Worm (Caenorhabditis elegans): ENCODE data around the gene sri-53.

Gene sri-53

DNA sequence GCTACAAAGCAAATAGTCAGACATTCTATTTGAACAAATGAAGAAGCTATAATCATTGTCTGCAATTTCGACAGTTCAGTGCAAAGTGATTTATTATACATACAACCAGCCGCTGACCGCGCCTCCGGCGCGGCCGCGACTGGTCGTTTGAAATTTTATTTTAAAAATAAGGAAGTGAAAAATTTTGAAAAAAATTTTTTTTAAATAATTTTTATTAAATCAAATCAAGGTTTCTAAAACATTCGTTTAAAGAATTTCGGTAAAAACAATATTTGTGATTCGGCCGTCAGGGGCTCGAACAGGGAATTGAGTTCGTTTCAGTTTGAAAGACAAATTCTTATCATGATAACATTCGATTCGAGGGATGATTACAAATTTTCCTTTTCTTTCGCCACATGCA is 30.2 kb downstream of the sri-53 start, which contains the start of gene Y27F2A.10:
TSS of gene Y27F2A.10 (minus strand) at position 101 of the 400 bp plus-strand sequence.
- TF ChIP-seq nhr-41 (GFP tag; IDR thresholded peaks at IDR 0.05) (no peak), pqm-1 (tag; optimal IDR thresholded peaks at IDR 0.05) (no peak), Y48G9A.11 (GFP tag; IDR thresholded peaks at IDR 0.05) (no peak), nhr-6 (tag; optimal IDR thresholded peaks at IDR 0.05) (no peak), ZK337.2 (GFP tag; IDR thresholded peaks at IDR 0.05) (no peak), aly-2 (tag; optimal IDR thresholded peaks at IDR 0.05) (no peak), daf-16 (GFP tag; optimal IDR thresholded peaks at IDR 0.05) (no peak), daf-16 (tag; optimal IDR thresholded peaks at IDR 0.05) (no peak), F26F4.8 (GFP tag; conservative IDR thresholded peaks at IDR 0.05) (no peak), zfp-2 (tag; optimal IDR thresholded peaks at IDR 0.05) (no peak), mxl-3 (GFP tag; optimal IDR thresholded peaks at IDR 0.05) (no peak), madf-9 (GFP tag; conservative IDR thresholded peaks at IDR 0.05) (no peak), vab-7 (GFP tag; IDR thresholded peaks at IDR 0.05) (no peak), lsy-2 (tag; optimal IDR thresholded peaks at IDR 0.05) (no peak), D1046.2 (GFP tag; IDR thresholded peaks at IDR 0.05) (no peak), ceh-28 (tag; optimal IDR thresholded peaks at IDR 0.05) (no peak), spr-1 (tag; optimal IDR thresholded peaks at IDR 0.05) (no peak), lin-29 (GFP tag; IDR thresholded peaks at IDR 0.05) (no peak), ceh-44 (GFP tag; IDR thresholded peaks at IDR 0.05) (no peak), attf-4 (tag; optimal IDR thresholded peaks at IDR 0.05) (no peak), T26A8.4 (GFP tag; IDR thresholded peaks at IDR 0.05) (no peak)

DNA sequence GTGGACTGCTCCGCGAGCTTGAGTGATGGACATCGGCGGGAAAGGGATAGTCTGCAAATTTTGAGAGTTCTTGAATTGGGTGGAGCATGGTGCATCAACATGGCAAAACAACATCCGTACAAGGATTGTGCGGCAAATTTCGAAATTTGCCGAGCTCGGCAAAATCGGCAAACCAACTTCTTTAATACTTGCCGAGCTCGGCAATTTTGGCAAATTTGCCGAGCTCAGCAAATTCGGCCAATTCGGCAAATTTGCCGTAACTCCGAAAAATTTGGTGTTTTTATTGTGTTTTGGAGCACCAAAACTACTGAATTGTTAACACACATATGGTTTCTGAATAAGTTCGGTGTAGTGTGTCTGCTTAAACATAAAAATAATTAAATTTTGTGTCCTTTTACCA is 32.3 kb downstream of the sri-53 start, which contains the start of gene fbxc-55:
TSS of gene fbxc-55 (minus strand) at position 101 of the 400 bp plus-strand sequence.
- TF ChIP-seq ZK546.5 (tag; optimal IDR thresholded peaks at IDR 0.05) (no peak), ctbp-1 (GFP tag; IDR thresholded peaks at IDR 0.05) (no peak), spr-1 (tag; optimal IDR thresholded peaks at IDR 0.05) (no peak), saeg-2 (GFP tag; IDR thresholded peaks at IDR 0.05) (no peak), ztf-7 (tag; optimal IDR thresholded peaks at IDR 0.05) (no peak), gei-8 (GFP tag; optimal IDR thresholded peaks at IDR 0.05) (no peak), F37D6.2 (tag; optimal IDR thresholded peaks at IDR 0.05) (no peak), aly-2 (tag; optimal IDR thresholded peaks at IDR 0.05) (no peak), php-3 (GFP tag; IDR thresholded peaks at IDR 0.05) (no peak), pqm-1 (tag; optimal IDR thresholded peaks at IDR 0.05) (no peak), egl-43 (GFP tag; IDR thresholded peaks at IDR 0.05) (no peak), lir-3 (tag; optimal IDR thresholded peaks at IDR 0.05) (no peak), snpc-4 (tag; optimal IDR thresholded peaks at IDR 0.05) (no peak), lin-15B (tag; optimal IDR thresholded peaks at IDR 0.05) (no peak), ceh-82 (tag; optimal IDR thresholded peaks at IDR 0.05) (no peak)

DNA sequence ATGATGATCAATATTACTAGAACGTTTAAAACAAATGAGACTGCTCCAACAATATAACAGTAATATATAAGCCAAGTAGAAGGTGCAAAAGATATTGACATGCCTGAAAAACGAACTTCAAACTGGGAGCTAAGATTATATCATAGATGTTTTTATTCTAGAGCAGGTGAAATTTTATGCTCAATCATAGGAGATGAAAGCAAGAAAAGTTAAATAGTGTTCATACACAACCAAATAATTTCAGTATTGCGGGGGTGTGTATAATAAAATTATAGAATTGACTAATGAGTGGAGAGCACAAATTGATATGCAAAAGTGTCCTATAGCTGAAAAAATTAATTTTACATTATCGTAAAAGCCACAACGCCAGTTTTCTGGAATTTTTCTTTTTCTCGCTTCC is 43.4 kb downstream of the sri-53 start, which contains the start of gene sri-34:
TSS of gene sri-34 (minus strand) at position 101 of the 400 bp plus-strand sequence.
- TF ChIP-seq spr-3 (GFP tag; optimal IDR thresholded peaks at IDR 0.05) (no peak), nhr-77 (tag; optimal IDR thresholded peaks at IDR 0.05) (no peak), spr-1 (tag; optimal IDR thresholded peaks at IDR 0.05) (no peak)

DNA sequence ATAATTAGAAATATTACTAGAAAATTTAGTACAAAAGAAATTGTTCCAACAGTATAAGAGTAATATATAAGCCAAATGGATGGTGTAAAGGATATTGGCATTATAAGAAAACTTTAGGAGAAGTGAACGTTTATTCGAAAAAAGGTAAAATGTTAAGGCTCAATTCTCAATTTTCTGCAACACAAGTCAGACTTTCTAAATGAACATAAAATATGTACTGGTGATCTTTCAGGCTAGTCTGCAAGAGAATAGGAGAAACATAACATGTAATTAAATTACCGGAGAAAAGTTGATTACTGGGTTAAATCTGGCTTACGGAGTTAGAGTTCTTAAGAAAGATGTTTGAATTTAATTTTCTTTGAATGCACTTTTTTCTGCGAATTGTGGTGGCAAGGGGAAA is 45.7 kb downstream of the sri-53 start, which contains the start of gene sri-33:
TSS of gene sri-33 (minus strand) at position 101 of the 400 bp plus-strand sequence.
- TF ChIP-seq snpc-1.2 (GFP tag; IDR thresholded peaks at IDR 0.05) (no peak), aha-1 (tag) (peak; percentile 34)
